Worm (Caenorhabditis elegans): ENCODE results near the gene ptp-1.
A peak's percentile ranks its signal among the peaks of the same experiment; 100 is the strongest.

ptp-1 gene

ce11 chrIII:3643602-3644001, 53.1 kb downstream of the ptp-1 start:
- TF ChIP-seq unc-39 (tag; optimal IDR thresholded peaks at IDR 0.05) (no peak), hlh-1 (tag; optimal IDR thresholded peaks at IDR 0.05) (peak; percentile 90)

ce11 chrIII:3644075-3644474, 53.6 kb downstream of the ptp-1 start, which contains the start of gene unc-93:
Gene unc-93 (plus strand): TSS chrIII:3644375.
- TF ChIP-seq lin-13 (tag; optimal IDR thresholded peaks at IDR 0.05) = no peak

ce11 chrIII:3649305-3649704, 58.8 kb downstream of the ptp-1 start:
- TF ChIP-seq mls-2 (tag; optimal IDR thresholded peaks at IDR 0.05) (no peak), ceh-43 (GFP tag; optimal IDR thresholded peaks at IDR 0.05) (no peak), nhr-12 (tag; optimal IDR thresholded peaks at IDR 0.05) (no peak), blmp-1 (tag; optimal IDR thresholded peaks at IDR 0.05) (no peak), lin-32 (GFP tag; optimal IDR thresholded peaks at IDR 0.05) (no peak), sptf-1 (tag; optimal IDR thresholded peaks at IDR 0.05) (no peak), drap-1 (GFP tag; optimal IDR thresholded peaks at IDR 0.05) (no peak), flh-1 (GFP tag; optimal IDR thresholded peaks at IDR 0.05) (no peak), mab-5 (tag; optimal IDR thresholded peaks at IDR 0.05) (no peak)

- TF ChIP-seq flh-1 (GFP tag; optimal IDR thresholded peaks at IDR 0.05) (no peak), bed-3 (GFP tag; optimal IDR thresholded peaks at IDR 0.05) (no peak), lsy-2 (tag; optimal IDR thresholded peaks at IDR 0.05) (no peak), snpc-4 (tag; optimal IDR thresholded peaks at IDR 0.05) (no peak), nhr-76 (tag; optimal IDR thresholded peaks at IDR 0.05) (no peak), ceh-39 (tag; optimal IDR thresholded peaks at IDR 0.05) (no peak), lin-13 (tag; optimal IDR thresholded peaks at IDR 0.05) (no peak), zip-8 (tag; optimal IDR thresholded peaks at IDR 0.05) (no peak), M03D4.4 (tag; optimal IDR thresholded peaks at IDR 0.05) (no peak), drap-1 (GFP tag; optimal IDR thresholded peaks at IDR 0.05) (no peak), elt-1 (tag; optimal IDR thresholded peaks at IDR 0.05; ENCODE audit: borderline replicate concordance, insufficient read depth) (no peak), ceh-83 (GFP tag; optimal IDR thresholded peaks at IDR 0.05) (no peak), tbx-8 (GFP tag; optimal IDR thresholded peaks at IDR 0.05) (no peak), unc-39 (tag; optimal IDR thresholded peaks at IDR 0.05) (no peak)
Observed at ce11 chrIII:3650266-3650665, 59.7 kb downstream of the ptp-1 start.

- TF ChIP-seq sptf-1 (tag; optimal IDR thresholded peaks at IDR 0.05) (peak; percentile 36), lin-13 (tag; optimal IDR thresholded peaks at IDR 0.05) (no peak), unc-120 (tag; optimal IDR thresholded peaks at IDR 0.05; ENCODE audit: poor library complexity, severe bottlenecking) (peak; percentile 51), mep-1 (tag; optimal IDR thresholded peaks at IDR 0.05) (peak; percentile 39), nhr-2 (tag; optimal IDR thresholded peaks at IDR 0.05) (no peak), ces-1 (GFP tag; optimal IDR thresholded peaks at IDR 0.05) (peak; percentile 0), hlh-1 (tag; optimal IDR thresholded peaks at IDR 0.05) (peak; percentile 28), nhr-28 (tag; optimal IDR thresholded peaks at IDR 0.05) (no peak), ceh-83 (GFP tag; optimal IDR thresholded peaks at IDR 0.05) (no peak), ztf-11 (tag; optimal IDR thresholded peaks at IDR 0.05) (no peak), bed-3 (GFP tag; optimal IDR thresholded peaks at IDR 0.05) (no peak), lsy-2 (tag; optimal IDR thresholded peaks at IDR 0.05) (peak; percentile 7)
Observed at ce11 chrIII:3650677-3651315, 60.3 kb downstream of the ptp-1 start, which contains the start of the genes madf-8 and gsr-1. Gene madf-8 (minus strand): TSS chrIII:3650832. Gene gsr-1 (plus strand): TSS chrIII:3650907.

ce11 chrIII:3652427-3652826, 61.9 kb downstream of the ptp-1 start:
- TF ChIP-seq bed-3 (GFP tag; optimal IDR thresholded peaks at IDR 0.05) (no peak), nhr-237 (tag; optimal IDR thresholded peaks at IDR 0.05) (no peak)

ce11 chrIII:3652964-3653363, 62.4 kb downstream of the ptp-1 start:
- no peak for TF ChIP-seq tbx-8 (GFP tag; optimal IDR thresholded peaks at IDR 0.05)
- no peak for TF ChIP-seq elt-3 (tag; optimal IDR thresholded peaks at IDR 0.05)
- TF ChIP-seq ztf-11 (tag; optimal IDR thresholded peaks at IDR 0.05) = no peak
- TF ChIP-seq mab-5 (tag; optimal IDR thresholded peaks at IDR 0.05) = no peak
- TF ChIP-seq bed-3 (GFP tag; optimal IDR thresholded peaks at IDR 0.05) = no peak
- TF ChIP-seq unc-39 (tag; optimal IDR thresholded peaks at IDR 0.05) = no peak
- TF ChIP-seq sptf-1 (tag; optimal IDR thresholded peaks at IDR 0.05) = no peak
- no peak for TF ChIP-seq unc-62 (GFP tag; optimal IDR thresholded peaks at IDR 0.05)
- TF ChIP-seq mep-1 (tag; optimal IDR thresholded peaks at IDR 0.05) = no peak
- TF ChIP-seq M03D4.4 (tag; optimal IDR thresholded peaks at IDR 0.05) = no peak
- TF ChIP-seq nhr-237 (tag; optimal IDR thresholded peaks at IDR 0.05) = no peak
- no peak for TF ChIP-seq zip-8 (tag; optimal IDR thresholded peaks at IDR 0.05)

Data from whole organism, mixed stage, embryonic.